Fruit fly (Drosophila melanogaster) whole organism, prepupa: ENCODE results near the gene pigeon.

Experiments used
- CG10631 ChIP-seq: fragments of 200-800 bp; sonication (Bioruptor generic); optimal IDR thresholded peaks from 2 replicates; lab custom pipeline; 2016; ENCODE audit warnings: missing biosample characterization, missing genetic modification characterization
- CG10669 ChIP-seq: fragments of 200-800 bp; sonication (Bioruptor generic); optimal IDR thresholded peaks from 3 replicates; lab custom pipeline; 2018; ENCODE audit warnings: missing biosample characterization, mild to moderate bottlenecking, missing genetic modification characterization, moderate library complexity
- CG11294 ChIP-seq: fragments of 200-800 bp; sonication (Bioruptor generic); IDR thresholded peaks from 2 replicates; pipeline ENCODE4 v1.3.6; 2022; ENCODE audit warnings: missing biosample characterization, missing genetic modification characterization
- CG11762 ChIP-seq: fragments of 200-800 bp; sonication (Bioruptor generic); optimal IDR thresholded peaks from 3 replicates; lab custom pipeline; 2016; ENCODE audit warnings: missing biosample characterization, missing genetic modification characterization; ENCODE audit not compliant: insufficient read depth
- CG15336 ChIP-seq: fragments of 200-800 bp; sonication (Bioruptor generic); IDR thresholded peaks from 2 replicates; pipeline ENCODE4 v1.3.6; 2022; ENCODE audit warnings: missing biosample characterization, missing genetic modification characterization
- CG16779 ChIP-seq: fragments of 200-800 bp; sonication (Bioruptor generic); optimal IDR thresholded peaks from 3 replicates; lab custom pipeline; 2017; ENCODE audit warnings: missing biosample characterization, mild to moderate bottlenecking, missing genetic modification characterization
- CG3032 ChIP-seq: fragments of 200-800 bp; optimal IDR thresholded peaks from 2 replicates; lab custom pipeline; 2019; ENCODE audit warnings: missing biosample characterization, mild to moderate bottlenecking, missing genetic modification characterization, moderate library complexity
- CG32006 ChIP-seq: fragments of 200-800 bp; sonication (Bioruptor generic); optimal IDR thresholded peaks from 3 replicates; lab custom pipeline; 2017; ENCODE audit warnings: missing biosample characterization, mild to moderate bottlenecking, missing genetic modification characterization
- CG34406 ChIP-seq: fragments of 200-800 bp; sonication (Bioruptor generic); optimal IDR thresholded peaks from 3 replicates; lab custom pipeline; 2016; ENCODE audit warnings: missing biosample characterization, missing genetic modification characterization
- CG3919 ChIP-seq: fragments of 200-800 bp; sonication (Bioruptor generic); optimal IDR thresholded peaks from 3 replicates; lab custom pipeline; 2016; ENCODE audit warnings: missing biosample characterization, missing genetic modification characterization
- CG6163 ChIP-seq: fragments of 200-800 bp; sonication (Bioruptor generic); IDR thresholded peaks from 3 replicates; pipeline ENCODE4 v1.3.6; 2022; ENCODE audit warnings: missing biosample characterization, missing genetic modification characterization
- CG6792 ChIP-seq: fragments of 200-800 bp; sonication (Bioruptor generic); optimal IDR thresholded peaks from 3 replicates; lab custom pipeline; 2016; ENCODE audit warnings: missing biosample characterization, missing genetic modification characterization
- CG6808 ChIP-seq: fragments of 200-800 bp; sonication (Bioruptor generic); optimal IDR thresholded peaks from 3 replicates; lab custom pipeline; 2017; ENCODE audit warnings: missing biosample characterization, missing genetic modification characterization, mild to moderate bottlenecking, moderate library complexity, missing genetic modification reagents
- CG6854 ChIP-seq: fragments of 200-800 bp; sonication (Bioruptor generic); optimal IDR thresholded peaks from 2 replicates; lab custom pipeline; 2017; ENCODE audit warnings: missing biosample characterization, mild to moderate bottlenecking, missing genetic modification characterization
- CG7368 ChIP-seq: fragments of 200-800 bp; sonication (Bioruptor generic); optimal IDR thresholded peaks from 3 replicates; lab custom pipeline; 2016; ENCODE audit warnings: missing biosample characterization, missing genetic modification characterization
- CG8632 ChIP-seq: fragments of 200-800 bp; sonication (Bioruptor generic); optimal IDR thresholded peaks from 3 replicates; lab custom pipeline; 2016; ENCODE audit warnings: missing biosample characterization, missing genetic modification characterization
- CG9139 ChIP-seq: fragments of 200-800 bp; sonication (Bioruptor generic); optimal IDR thresholded peaks from 3 replicates; lab custom pipeline; 2017; ENCODE audit warnings: missing biosample characterization, mild to moderate bottlenecking, missing genetic modification characterization
- Eip75B ChIP-seq: fragments of 200-800 bp; sonication (Bioruptor generic); optimal IDR thresholded peaks from 3 replicates; lab custom pipeline; 2016; ENCODE audit warnings: missing biosample characterization, missing genetic modification characterization
- Eip78C ChIP-seq: fragments of 200-800 bp; sonication (Bioruptor generic); peaks from one replicate; lab custom pipeline; 2016; ENCODE audit warnings: missing biosample characterization, missing genetic modification characterization
- Ets21C ChIP-seq: fragments of 200-800 bp; sonication (Bioruptor generic); optimal IDR thresholded peaks from 3 replicates; lab custom pipeline; 2016; ENCODE audit warnings: missing biosample characterization, missing genetic modification characterization
- Ets96B ChIP-seq: fragments of 200-800 bp; optimal IDR thresholded peaks from 2 replicates; lab custom pipeline; 2019; ENCODE audit warnings: missing biosample characterization, mild to moderate bottlenecking, missing genetic modification characterization, moderate library complexity
- Gug ChIP-seq: fragments of 200-800 bp; sonication (Bioruptor generic); IDR thresholded peaks from 2 replicates; pipeline ENCODE4 v1.3.6; 2022; ENCODE audit warnings: missing biosample characterization, missing genetic modification characterization
- Hr39 ChIP-seq: fragments of 200-800 bp; sonication (Bioruptor generic); optimal IDR thresholded peaks from 2 replicates; lab custom pipeline; 2016; ENCODE audit warnings: missing biosample characterization, missing genetic modification characterization
- Lpt ChIP-seq: fragments of 200-800 bp; sonication (Bioruptor generic); optimal IDR thresholded peaks from 3 replicates; lab custom pipeline; 2016; ENCODE audit warnings: missing biosample characterization, missing genetic modification characterization
- OdsH ChIP-seq: fragments of 200-800 bp; sonication (Bioruptor generic); optimal IDR thresholded peaks from 3 replicates; lab custom pipeline; 2016; ENCODE audit warnings: missing biosample characterization, missing genetic modification characterization
- Smox ChIP-seq: fragments of 200-800 bp; sonication (Bioruptor generic); optimal IDR thresholded peaks from 3 replicates; lab custom pipeline; 2016; ENCODE audit warnings: missing biosample characterization, missing genetic modification characterization
- Sox15 ChIP-seq: fragments of 200-800 bp; sonication (Bioruptor generic); optimal IDR thresholded peaks from 3 replicates; lab custom pipeline; 2016; ENCODE audit warnings: missing biosample characterization, missing genetic modification characterization
- achi ChIP-seq: fragments of 200-800 bp; sonication (Bioruptor generic); optimal IDR thresholded peaks from 3 replicates; lab custom pipeline; 2016; ENCODE audit warnings: missing biosample characterization, missing genetic modification characterization
- acj6 ChIP-seq: fragments of 200-800 bp; sonication (Bioruptor generic); optimal IDR thresholded peaks from 3 replicates; lab custom pipeline; 2016; ENCODE audit warnings: missing biosample characterization, missing genetic modification characterization
- cyc ChIP-seq: fragments of 200-800 bp; sonication (Bioruptor generic); optimal IDR thresholded peaks from 3 replicates; lab custom pipeline; 2016; ENCODE audit warnings: missing biosample characterization, missing genetic modification characterization
- dac ChIP-seq: fragments of 200-800 bp; sonication (Bioruptor generic); optimal IDR thresholded peaks from 2 replicates; lab custom pipeline; 2017; ENCODE audit warnings: missing biosample characterization, mild to moderate bottlenecking, missing genetic modification characterization
- dsx ChIP-seq: fragments of 200-800 bp; optimal IDR thresholded peaks from 3 replicates; lab custom pipeline; 2019; ENCODE audit warnings: missing biosample characterization, mild to moderate bottlenecking, missing genetic modification characterization, moderate library complexity; ENCODE audit not compliant: poor library complexity, severe bottlenecking
- eg ChIP-seq: fragments of 200-800 bp; sonication (Bioruptor generic); IDR thresholded peaks from 3 replicates; pipeline ENCODE4 v1.3.6; 2022; ENCODE audit warnings: missing biosample characterization, missing genetic modification characterization
- esn ChIP-seq: fragments of 200-800 bp; sonication (Bioruptor generic); optimal IDR thresholded peaks from 2 replicates; lab custom pipeline; 2016; ENCODE audit warnings: missing biosample characterization, mild to moderate bottlenecking, missing genetic modification characterization, moderate library complexity
- fd59A ChIP-seq: fragments of 200-800 bp; sonication (Bioruptor generic); optimal IDR thresholded peaks from 2 replicates; lab custom pipeline; 2017; ENCODE audit warnings: missing biosample characterization, mild to moderate bottlenecking, missing genetic modification characterization, missing genetic modification reagents
- fkh ChIP-seq: fragments of 200-800 bp; sonication (Bioruptor generic); optimal IDR thresholded peaks from 3 replicates; lab custom pipeline; 2017; ENCODE audit warnings: missing biosample characterization, mild to moderate bottlenecking, missing genetic modification characterization, moderate library complexity
- net ChIP-seq: fragments of 200-800 bp; sonication (Bioruptor generic); optimal IDR thresholded peaks from 3 replicates; lab custom pipeline; 2016; ENCODE audit warnings: missing biosample characterization, missing genetic modification characterization
- spab ChIP-seq: fragments of 200-800 bp; sonication (Bioruptor generic); optimal IDR thresholded peaks from 2 replicates; lab custom pipeline; 2017; ENCODE audit warnings: missing biosample characterization, mild to moderate bottlenecking, missing genetic modification characterization, missing genetic modification reagents
- ss ChIP-seq, 2 experiments: fragments of 200-800 bp; sonication (Bioruptor generic); optimal IDR thresholded peaks; 2 replicates in 1 of 2; 3 replicates in 1 of 2; lab custom pipeline; 2017 to 2018; ENCODE audit warnings: mild to moderate bottlenecking in 2 of 2, missing biosample characterization in 2 of 2, missing genetic modification characterization in 2 of 2, moderate library complexity in 1 of 2
- svp ChIP-seq: fragments of 200-800 bp; sonication (Bioruptor generic); peaks from one replicate; lab custom pipeline; 2016; ENCODE audit warnings: missing biosample characterization, missing genetic modification characterization
- topi ChIP-seq: fragments of 200-800 bp; sonication (Bioruptor generic); optimal IDR thresholded peaks from 3 replicates; lab custom pipeline; 2016; ENCODE audit warnings: missing biosample characterization, missing genetic modification characterization
- vri ChIP-seq: fragments of 200-800 bp; sonication (Bioruptor generic); optimal IDR thresholded peaks from 3 replicates; lab custom pipeline; 2016; ENCODE audit warnings: missing biosample characterization, mild to moderate bottlenecking, missing genetic modification characterization

The pigeon gene

DNA sequence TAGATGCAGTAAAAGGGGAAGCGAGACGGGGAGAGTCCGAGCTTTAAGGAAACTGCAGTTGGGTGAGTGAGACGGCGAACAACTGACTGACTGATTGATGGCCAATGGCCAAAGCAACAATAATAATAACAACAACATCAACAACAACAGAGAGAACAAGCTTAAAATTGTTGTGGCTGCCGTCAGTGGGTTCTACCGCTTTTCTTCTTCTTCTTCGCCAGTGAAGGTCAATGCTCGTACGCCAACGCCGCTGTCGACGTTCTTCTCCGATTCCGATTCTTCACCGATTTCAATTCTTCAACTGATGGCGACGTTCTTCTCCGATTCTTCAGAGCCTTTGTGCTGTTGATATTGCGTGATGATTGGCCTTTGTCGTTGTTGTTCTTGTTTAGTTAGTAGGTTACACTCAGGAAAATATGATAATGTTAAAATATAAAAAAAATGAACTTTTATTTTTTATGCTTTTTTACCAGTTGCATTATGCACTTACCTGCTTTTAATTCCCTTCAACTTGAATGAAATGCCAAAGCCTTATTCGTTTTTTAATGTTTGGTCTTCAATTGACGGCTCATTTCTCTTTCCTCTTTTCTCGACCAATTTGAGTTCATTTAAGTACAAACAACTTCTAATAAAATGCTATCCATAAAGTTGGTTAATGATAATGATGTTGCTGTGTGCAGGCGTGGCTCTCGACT is 43.5 kb upstream of the pigeon start (continued):
- TF ChIP-seq CG15336 (peak; percentile 26; the same call in 1 of the 2 replicates), Gug (GFP tag; lab: Robert Waterston, UW) (no peak), CG34406 (GFP tag; lab: Kevin White, UChicago) (peak; percentile 58), OdsH (peak; percentile 61), CG32006 (peak; percentile 55), CG7368 (GFP tag; lab: Kevin White, UChicago) (peak; percentile 48), CG11762 (GFP tag; lab: Kevin White, UChicago) (peak; percentile 41), CG3919 (GFP tag; lab: Kevin White, UChicago) (peak; percentile 34), CG8632 (GFP tag; lab: Kevin White, UChicago) (peak; percentile 53), ss (GFP tag; optimal IDR thresholded peaks at IDR 0.05; lab: Kevin White, UChicago) (no peak), Eip78C (peak; percentile 84), fkh (GFP tag; lab: Kevin White, UChicago) (no peak), fd59A (GFP tag; lab: Kevin White, UChicago) (peak; percentile 51), vri (peak; percentile 20), CG10669 (GFP tag; lab: Kevin White, UChicago) (peak; percentile 69)

DNA sequence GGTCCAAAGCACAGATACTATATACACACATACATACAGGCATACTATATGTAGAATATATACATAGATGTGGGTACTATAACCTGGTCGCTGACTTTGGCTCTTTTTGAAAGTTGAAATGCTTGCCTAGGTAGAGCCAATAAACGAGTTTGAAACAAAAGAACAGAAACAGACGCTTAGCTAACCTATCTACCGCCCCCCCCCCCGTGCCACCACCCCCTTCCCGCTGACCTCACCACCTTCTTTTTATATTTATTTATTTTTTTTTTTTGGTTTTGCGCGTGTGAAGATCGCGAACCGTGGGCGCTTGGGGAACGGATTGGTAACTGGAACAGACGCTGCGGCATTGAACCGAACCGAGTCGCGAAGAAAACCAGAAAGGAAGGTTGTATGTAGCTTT is 41.7 kb upstream of the pigeon start:
- TF ChIP-seq fkh (GFP tag; lab: Kevin White, UChicago) (no peak), CG6808 (peak; percentile 69), CG11294 (GFP tag; lab: Robert Waterston, UW) (no peak), CG10631 (GFP tag; lab: Kevin White, UChicago) (no peak), dac (GFP tag; lab: Kevin White, UChicago) (no peak), vri (no peak), CG9139 (GFP tag; lab: Kevin White, UChicago) (peak; percentile 67), Lpt (GFP tag; lab: Kevin White, UChicago) (peak; percentile 29), ss (GFP tag; optimal IDR thresholded peaks at IDR 0.05; lab: Kevin White, UChicago) (peak; percentile 66 to 82), spab (peak; percentile 52), Eip78C (no peak), cyc (no peak), CG3032 (tag; lab: Kevin White, UChicago) (peak; percentile 36), Ets96B (tag; lab: Kevin White, UChicago) (no peak), Smox (GFP tag; lab: Kevin White, UChicago) (no peak), eg (GFP tag; lab: Robert Waterston, UW) (peak; percentile 57; the same call in 2 of the 3 replicates), esn (no peak), CG6854 (GFP tag; lab: Kevin White, UChicago) (no peak), Ets21C (GFP tag; lab: Kevin White, UChicago) (no peak), CG34406 (GFP tag; lab: Kevin White, UChicago) (no peak), fd59A (GFP tag; lab: Kevin White, UChicago) (no peak), acj6 (no peak), svp (GFP tag; lab: Kevin White, UChicago) (no peak), CG15336 (no peak), Hr39 (GFP tag; lab: Kevin White, UChicago) (no peak), CG6792 (GFP tag; lab: Kevin White, UChicago) (no peak), net (GFP tag; lab: Kevin White, UChicago) (no peak), Sox15 (GFP tag; lab: Kevin White, UChicago) (no peak), CG6163 (peak; percentile 74), dsx (GFP tag; lab: Kevin White, UChicago) (peak; percentile 30), achi (GFP tag; lab: Kevin White, UChicago) (no peak), CG7368 (GFP tag; lab: Kevin White, UChicago) (no peak), CG16779 (tag; lab: Kevin White, UChicago) (no peak), CG32006 (no peak), Eip75B (GFP tag; lab: Kevin White, UChicago) (no peak), topi (GFP tag; lab: Kevin White, UChicago) (no peak)
